Worm (Caenorhabditis elegans): ENCODE measurements around the gene Y56A3A.16.

DNA sequence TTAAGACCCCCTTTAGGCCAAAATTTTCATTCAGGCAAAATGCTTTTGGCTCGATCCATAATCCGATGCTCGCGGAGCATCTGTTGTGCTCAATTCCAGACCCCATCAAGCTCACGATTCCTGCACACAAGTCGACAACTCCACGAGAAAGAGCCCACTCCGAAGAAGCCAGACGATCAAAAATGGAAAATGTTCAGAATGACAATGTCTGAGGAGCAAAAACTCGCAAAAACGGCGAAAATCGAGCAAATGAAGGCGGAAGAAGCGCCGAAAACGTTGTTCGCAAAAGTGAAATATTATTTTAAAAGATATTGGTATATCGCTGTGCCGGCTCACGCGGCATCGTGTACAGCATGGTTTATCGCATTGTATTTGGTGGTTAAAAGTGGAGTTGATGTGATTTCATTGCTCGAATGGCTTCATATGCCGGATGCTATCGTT lies 7.6 kb upstream of the Y56A3A.16 start, which contains the start of gene Y56A3A.22:
- TF ChIP-seq lsy-2 (tag; optimal IDR thresholded peaks at IDR 0.05): peak in 1 of 2 experiments; percentile 57
- TF ChIP-seq skn-1 (tag; optimal IDR thresholded peaks at IDR 0.05): no peak
- TF ChIP-seq alr-1 (tag; optimal IDR thresholded peaks at IDR 0.05): no peak
- no peak for TF ChIP-seq mdl-1 (tag; optimal IDR thresholded peaks at IDR 0.05)
- TF ChIP-seq unc-55 (GFP tag; optimal IDR thresholded peaks at IDR 0.05): peak; percentile 3
- TF ChIP-seq elt-3 (tag; optimal IDR thresholded peaks at IDR 0.05): no peak
- no peak for TF ChIP-seq R02D3.7 (tag; optimal IDR thresholded peaks at IDR 0.05)
- TF ChIP-seq unc-62 (GFP tag; optimal IDR thresholded peaks at IDR 0.05): no peak
- TF ChIP-seq lin-39 (tag; optimal IDR thresholded peaks at IDR 0.05): no peak
- no peak for TF ChIP-seq unc-39 (tag; optimal IDR thresholded peaks at IDR 0.05)
